Worm (Caenorhabditis elegans): ENCODE measurements around the gene alh-9.
A peak's percentile ranks its signal among the peaks of the same experiment; 100 is the strongest.

Gene alh-9

DNA sequence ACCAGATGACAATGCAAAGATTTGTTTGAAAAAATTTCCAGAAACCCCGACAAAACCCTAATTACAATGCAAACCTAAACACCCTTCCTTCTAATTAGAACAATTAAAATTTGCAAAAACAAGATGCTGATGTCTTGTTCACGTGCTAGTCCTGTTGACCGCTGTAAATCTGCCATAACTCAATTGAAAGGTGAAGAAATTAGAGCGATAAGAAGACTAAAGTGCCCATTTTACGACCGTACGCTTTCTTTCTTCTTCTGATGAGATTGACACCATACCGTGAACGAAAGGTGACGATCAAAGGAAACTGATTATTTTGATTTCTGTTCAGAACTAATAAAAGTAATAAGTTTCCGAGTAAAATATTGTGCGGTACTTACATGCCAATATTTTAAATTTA, 42.3 kb upstream of the alh-9 start (continued):
- TF ChIP-seq lin-39 (tag; optimal IDR thresholded peaks at IDR 0.05) (no peak), dmd-6 (GFP tag; IDR thresholded peaks at IDR 0.05) (peak; percentile 92), hlh-30 (tag; optimal IDR thresholded peaks at IDR 0.05; ENCODE audit: insufficient read depth) (peak; percentile 9), ceh-28 (tag; optimal IDR thresholded peaks at IDR 0.05) (no peak), hlh-11 (tag; optimal IDR thresholded peaks at IDR 0.05) (peak; percentile 61), F49E8.2 (tag; optimal IDR thresholded peaks at IDR 0.05; ENCODE audit: borderline replicate concordance) (no peak), cey-2 (tag; optimal IDR thresholded peaks at IDR 0.05; ENCODE audit: borderline replicate concordance, insufficient read depth) (no peak), spr-3 (GFP tag; optimal IDR thresholded peaks at IDR 0.05) (no peak), php-3 (GFP tag; IDR thresholded peaks at IDR 0.05) (peak; percentile 99), lir-3 (tag; optimal IDR thresholded peaks at IDR 0.05) (no peak), lin-15B (tag; optimal IDR thresholded peaks at IDR 0.05) (no peak)

DNA sequence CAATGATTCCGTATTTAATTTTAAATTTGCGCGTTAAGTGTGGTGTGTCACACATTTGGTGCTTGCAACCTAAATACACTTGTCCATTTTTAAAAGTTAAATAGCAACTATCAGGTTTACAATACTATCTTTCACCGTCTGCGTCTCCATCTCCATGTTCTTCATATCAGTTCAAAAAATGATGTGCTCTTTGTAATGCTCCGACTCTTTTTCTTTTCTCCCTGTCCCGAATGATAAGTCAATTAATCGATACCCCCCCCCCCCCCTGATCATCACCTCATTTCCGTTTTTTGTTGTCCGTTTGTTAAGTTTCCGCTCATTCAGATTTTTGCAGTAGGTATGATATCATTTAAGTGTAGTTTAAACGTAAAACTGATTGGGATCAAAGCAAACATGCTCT, 41.7 kb upstream of the alh-9 start:
- TF ChIP-seq lin-1 (GFP tag; IDR thresholded peaks at IDR 0.05) (peak; percentile 53; the same call in 1 of the 2 replicates), set-16 (GFP tag; IDR thresholded peaks at IDR 0.05) (no peak), php-3 (GFP tag; IDR thresholded peaks at IDR 0.05) (peak; percentile 26; the same call in 1 of the 2 replicates), hlh-11 (tag; optimal IDR thresholded peaks at IDR 0.05) (peak; percentile 27), dve-1 (tag; optimal IDR thresholded peaks at IDR 0.05; ENCODE audit: insufficient read depth) (peak; percentile 40), nhr-28 (tag; optimal IDR thresholded peaks at IDR 0.05) (peak; percentile 47), daf-16 (GFP tag; optimal IDR thresholded peaks at IDR 0.05) (no peak), daf-16 (tag; optimal IDR thresholded peaks at IDR 0.05) (peak; percentile 22), dmd-6 (GFP tag; IDR thresholded peaks at IDR 0.05) (peak; percentile 62), pqm-1 (tag; optimal IDR thresholded peaks at IDR 0.05) (peak; percentile 57), nhr-237 (tag; optimal IDR thresholded peaks at IDR 0.05) (no peak)

DNA sequence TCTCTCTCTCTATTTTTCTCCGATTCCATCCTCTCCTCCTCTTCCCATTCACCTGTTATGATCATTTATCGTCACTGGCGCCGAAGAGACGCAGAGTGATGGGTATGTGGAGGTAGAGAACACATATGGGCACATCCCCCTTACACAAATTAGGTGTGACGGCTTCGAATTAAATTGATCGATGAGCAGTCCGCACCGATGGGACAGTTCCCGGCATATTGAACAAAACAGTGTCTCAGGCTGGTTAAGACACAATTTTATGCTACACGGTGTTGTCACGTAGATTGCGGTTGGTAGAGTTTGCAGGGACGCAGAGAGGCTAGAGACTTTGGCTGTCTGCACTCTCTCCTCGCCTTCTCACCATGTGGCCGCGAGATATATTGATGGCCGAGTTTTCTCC, 41.0 kb upstream of the alh-9 start, which contains the start of gene R12B2.7:
R12B2.7 (plus strand) TSS at position 247 of the 400 bp plus-strand sequence.
- TF ChIP-seq hlh-11 (tag; optimal IDR thresholded peaks at IDR 0.05) = peak; percentile 76
- no peak for TF ChIP-seq zip-2 (tag; optimal IDR thresholded peaks at IDR 0.05)
- peak; percentile 43 for TF ChIP-seq mes-2 (tag; optimal IDR thresholded peaks at IDR 0.05; ENCODE audit: poor library complexity, severe bottlenecking)
- 0 out of 2 replicates have a peak, but pooled peaks have one; percentile 17 for TF ChIP-seq T26A8.4 (GFP tag; IDR thresholded peaks at IDR 0.05)
- no peak for TF ChIP-seq daf-16 (GFP tag; optimal IDR thresholded peaks at IDR 0.05)
- peak; percentile 18 for TF ChIP-seq daf-16 (tag; optimal IDR thresholded peaks at IDR 0.05)
- peak; percentile 56; the same call in 1 of the 2 replicates for TF ChIP-seq ceh-20 (GFP tag; IDR thresholded peaks at IDR 0.05)
- no peak for TF ChIP-seq ztf-7 (tag; optimal IDR thresholded peaks at IDR 0.05)
- no peak for TF ChIP-seq snpc-4 (tag; optimal IDR thresholded peaks at IDR 0.05)
- TF ChIP-seq ZK546.5 (tag; optimal IDR thresholded peaks at IDR 0.05) = no peak
- peak; percentile 21; the same call in 1 of the 2 replicates for TF ChIP-seq dmd-6 (GFP tag; IDR thresholded peaks at IDR 0.05)
- peak; percentile 45 for TF ChIP-seq nhr-28 (tag; optimal IDR thresholded peaks at IDR 0.05)
- TF ChIP-seq mxl-3 (GFP tag; optimal IDR thresholded peaks at IDR 0.05) = peak; percentile 30

DNA sequence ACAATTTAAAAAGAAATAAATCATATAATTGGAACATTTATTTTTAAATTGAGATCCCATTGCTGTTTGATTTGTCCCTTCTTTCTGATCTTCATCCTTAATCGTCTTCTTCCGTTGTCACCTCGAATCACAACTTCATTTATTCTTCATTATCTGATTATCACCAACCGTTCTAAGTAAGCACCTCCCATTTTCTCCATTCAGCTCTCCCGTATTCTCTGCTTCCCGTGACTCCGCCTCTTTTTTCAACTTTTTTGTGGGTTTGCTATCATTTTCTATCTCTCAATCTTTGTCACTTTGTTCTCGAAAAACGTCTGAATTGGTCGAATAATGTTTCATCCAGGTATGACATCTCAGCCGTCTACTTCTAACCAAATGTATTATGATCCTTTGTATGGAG, 39.9 kb upstream of the alh-9 start, which contains the start of gene sma-4:
sma-4 (plus strand) TSS at position 301 of the 400 bp plus-strand sequence.
- TF ChIP-seq ama-1 (optimal IDR thresholded peaks at IDR 0.05) (no peak), hmg-1.1 (GFP tag; IDR thresholded peaks at IDR 0.05) (no peak), nhr-10 (tag; optimal IDR thresholded peaks at IDR 0.05) (no peak), vab-7 (GFP tag; IDR thresholded peaks at IDR 0.05) (no peak), ceh-28 (tag; optimal IDR thresholded peaks at IDR 0.05) (no peak), Y105C5A.15 (GFP tag; IDR thresholded peaks at IDR 0.05) (no peak), zfp-3 (GFP tag; conservative IDR thresholded peaks at IDR 0.05) (no peak), nhr-41 (GFP tag; IDR thresholded peaks at IDR 0.05) (no peak), ZK546.5 (tag; optimal IDR thresholded peaks at IDR 0.05) (no peak)

All from whole organism, L4 larva.